4 fruit fly cellular contexts compared by ENCODE assay signal in the genomic region with DNA sequence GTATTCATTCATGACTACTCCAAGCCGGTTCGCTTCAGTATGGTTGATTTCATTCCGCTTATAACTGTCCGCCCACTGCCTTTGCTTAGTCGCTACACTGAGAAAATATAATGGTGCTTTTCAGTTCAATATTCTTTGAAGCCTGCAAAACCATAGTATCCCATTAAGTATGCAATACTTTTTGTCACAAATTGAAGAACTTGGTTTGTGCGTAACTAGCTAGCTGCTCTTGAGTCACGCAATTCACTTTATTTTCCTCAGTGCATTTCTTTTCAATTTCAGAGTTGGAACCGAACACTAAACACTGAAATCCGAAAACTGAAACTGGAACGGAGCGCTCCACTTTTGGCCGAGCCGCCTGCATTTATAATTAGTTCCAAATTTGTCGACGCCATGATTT.
TF ChIP-seq lines count a peak whose summit lies in the region.

No protein-coding gene starts in this region.

- peak; percentile 14 for TF ChIP-seq CTCF in whole organism, embryonic (GFP tag; optimal IDR thresholded peaks at IDR 0.05; lab: Kevin White, UChicago)

TF ChIP-seq in whole organism, embryonic, 481 proteins besides CTCF, POLR2A, EP300 and RAD21 (continues in another document):
- no peak for TF ChIP-seq CG17568 (GFP tag; optimal IDR thresholded peaks at IDR 0.05; lab: Kevin White, UChicago)
- TF ChIP-seq Antp (GFP tag; optimal IDR thresholded peaks at IDR 0.05; lab: Kevin White, UChicago), result peak; percentile 54
- TF ChIP-seq HLH4C (GFP tag; IDR thresholded peaks at IDR 0.05; lab: Robert Waterston, UW; ENCODE audit: partially characterized antibody), result no peak
- TF ChIP-seq pzg (GFP tag; optimal IDR thresholded peaks at IDR 0.05; lab: Kevin White, UChicago), result no peak
- peak; percentile 44 for TF ChIP-seq CG1602 (GFP tag; optimal IDR thresholded peaks at IDR 0.05; lab: Kevin White, UChicago)
- no peak for TF ChIP-seq sima (GFP tag; optimal IDR thresholded peaks at IDR 0.05; lab: Kevin White, UChicago)
- peak; percentile 12 to 40 for TF ChIP-seq chif (GFP tag; optimal IDR thresholded peaks at IDR 0.05; lab: Kevin White, UChicago)
- peak; percentile 48; the same call in 1 of the 2 replicates for TF ChIP-seq Xrp1 (GFP tag; IDR thresholded peaks at IDR 0.05; lab: Robert Waterston, UW)
- no peak for TF ChIP-seq fd64A (GFP tag; optimal IDR thresholded peaks at IDR 0.05; lab: Kevin White, UChicago)
- no peak for TF ChIP-seq hb (GFP tag; IDR thresholded peaks at IDR 0.05; lab: Robert Waterston, UW; ENCODE audit: partially characterized antibody)
- no peak for TF ChIP-seq rib (GFP tag; IDR thresholded peaks at IDR 0.05; lab: Robert Waterston, UW)
- peak; percentile 40 for TF ChIP-seq CG8944 (GFP tag; optimal IDR thresholded peaks at IDR 0.05; lab: Kevin White, UChicago)
- peak; percentile 65 for TF ChIP-seq CG9817 (tag; optimal IDR thresholded peaks at IDR 0.05; lab: Kevin White, UChicago)
- peak; percentile 52; the same call in 1 of the 2 replicates for TF ChIP-seq Rx (GFP tag; IDR thresholded peaks at IDR 0.05; lab: Robert Waterston, UW)
- TF ChIP-seq Doc2 (GFP tag; IDR thresholded peaks at IDR 0.05; lab: Robert Waterston, UW), result no peak
- TF ChIP-seq unpg (GFP tag; optimal IDR thresholded peaks at IDR 0.05; lab: Kevin White, UChicago), result peak; percentile 68
- no peak for TF ChIP-seq slou (GFP tag; optimal IDR thresholded peaks at IDR 0.05; lab: Kevin White, UChicago)
- TF ChIP-seq CG4282 (GFP tag; optimal IDR thresholded peaks at IDR 0.05; lab: Kevin White, UChicago), result no peak
- no peak for TF ChIP-seq CG14965 (GFP tag; optimal IDR thresholded peaks at IDR 0.05; lab: Kevin White, UChicago; ENCODE audit: borderline replicate concordance)
- peak; percentile 35; the same call in 1 of the 2 replicates for TF ChIP-seq wdn (GFP tag; IDR thresholded peaks at IDR 0.05; lab: Robert Waterston, UW)
- no peak for TF ChIP-seq mirr (GFP tag; optimal IDR thresholded peaks at IDR 0.05; lab: Kevin White, UChicago)

TF ChIP-seq in whole organism, prepupa, 60 proteins besides CTCF, POLR2A, EP300 and RAD21 (continues in another document):
- no peak for TF ChIP-seq Sox102F (GFP tag; optimal IDR thresholded peaks at IDR 0.05; lab: Kevin White, UChicago)
- no peak for TF ChIP-seq Smox (GFP tag; optimal IDR thresholded peaks at IDR 0.05; lab: Kevin White, UChicago)
- TF ChIP-seq fd59A (GFP tag; optimal IDR thresholded peaks at IDR 0.05; lab: Kevin White, UChicago), result no peak
- TF ChIP-seq CG10631 (GFP tag; optimal IDR thresholded peaks at IDR 0.05; lab: Kevin White, UChicago), result no peak
- peak; percentile 17 for TF ChIP-seq acj6 (GFP tag; optimal IDR thresholded peaks at IDR 0.05; lab: Kevin White, UChicago)
- no peak for TF ChIP-seq CG10669 (GFP tag; optimal IDR thresholded peaks at IDR 0.05; lab: Kevin White, UChicago)
- no peak for TF ChIP-seq Eip75B (GFP tag; optimal IDR thresholded peaks at IDR 0.05; lab: Kevin White, UChicago)
- TF ChIP-seq Gug (GFP tag; IDR thresholded peaks at IDR 0.05; lab: Robert Waterston, UW), result no peak; the same call in 1 of the 2 replicates
- no peak for TF ChIP-seq salr (GFP tag; optimal IDR thresholded peaks at IDR 0.05; lab: Kevin White, UChicago)
- TF ChIP-seq Sox14 (GFP tag; optimal IDR thresholded peaks at IDR 0.05; lab: Kevin White, UChicago), result no peak
- no peak for TF ChIP-seq CG9139 (GFP tag; optimal IDR thresholded peaks at IDR 0.05; lab: Kevin White, UChicago)
- peak; percentile 24 for TF ChIP-seq Met (GFP tag; optimal IDR thresholded peaks at IDR 0.05; lab: Kevin White, UChicago)
- TF ChIP-seq Hr38 (GFP tag; optimal IDR thresholded peaks at IDR 0.05; lab: Kevin White, UChicago), result no peak
- TF ChIP-seq svp (GFP tag; lab: Kevin White, UChicago), result peak; percentile 65
- no peak for TF ChIP-seq CG1621 (tag; optimal IDR thresholded peaks at IDR 0.05; lab: Kevin White, UChicago)
- TF ChIP-seq CG34406 (GFP tag; optimal IDR thresholded peaks at IDR 0.05; lab: Kevin White, UChicago), result no peak
- TF ChIP-seq Hr39 (GFP tag; optimal IDR thresholded peaks at IDR 0.05; lab: Kevin White, UChicago), result peak; percentile 35
- no peak for TF ChIP-seq Ets96B (tag; optimal IDR thresholded peaks at IDR 0.05; lab: Kevin White, UChicago)
- TF ChIP-seq eg (GFP tag; IDR thresholded peaks at IDR 0.05; lab: Robert Waterston, UW), result peak; percentile 77
- TF ChIP-seq Hr4 (GFP tag; optimal IDR thresholded peaks at IDR 0.05; lab: Kevin White, UChicago), result peak; percentile 67
- peak; percentile 14 for TF ChIP-seq esn (GFP tag; optimal IDR thresholded peaks at IDR 0.05; lab: Kevin White, UChicago)
- no peak for TF ChIP-seq CG11294 (GFP tag; IDR thresholded peaks at IDR 0.05; lab: Robert Waterston, UW)
- TF ChIP-seq fd85E (GFP tag; optimal IDR thresholded peaks at IDR 0.05; lab: Kevin White, UChicago), result no peak

TF ChIP-seq in whole organism, pupa, 21 proteins besides CTCF, POLR2A, EP300 and RAD21:
- peak; percentile 67 for TF ChIP-seq CG32121 (GFP tag; IDR thresholded peaks at IDR 0.05; lab: Robert Waterston, UW)
- TF ChIP-seq CG17806 (tag; optimal IDR thresholded peaks at IDR 0.05; lab: Kevin White, UChicago), result no peak
- TF ChIP-seq CG13204 (GFP tag; optimal IDR thresholded peaks at IDR 0.05; lab: Kevin White, UChicago), result no peak
- no peak for TF ChIP-seq rn (GFP tag; IDR thresholded peaks at IDR 0.05; lab: Robert Waterston, UW)
- TF ChIP-seq CG4496 (GFP tag; IDR thresholded peaks at IDR 0.05; lab: Robert Waterston, UW), result peak; percentile 64; the same call in 2 of the 3 replicates
- no peak for TF ChIP-seq CG14655 (GFP tag; optimal IDR thresholded peaks at IDR 0.05; lab: Kevin White, UChicago)
- no peak for TF ChIP-seq CG34367 (tag; optimal IDR thresholded peaks at IDR 0.05; lab: Kevin White, UChicago)
- peak; percentile 79 for TF ChIP-seq fd96Ca (GFP tag; IDR thresholded peaks at IDR 0.05; lab: Robert Waterston, UW)
- TF ChIP-seq CG9948 (tag; optimal IDR thresholded peaks at IDR 0.05; lab: Kevin White, UChicago), result no peak
- peak; percentile 2 for TF ChIP-seq CG8301 (tag; optimal IDR thresholded peaks at IDR 0.05; lab: Kevin White, UChicago)
- TF ChIP-seq gl (tag; optimal IDR thresholded peaks at IDR 0.05; lab: Kevin White, UChicago), result no peak
- no peak for TF ChIP-seq CG8159 (tag; optimal IDR thresholded peaks at IDR 0.05; lab: Kevin White, UChicago)
- TF ChIP-seq Pif1A (GFP tag; optimal IDR thresholded peaks at IDR 0.05; lab: Kevin White, UChicago), result peak; percentile 32
- peak; percentile 33; the same call in 1 of the 2 replicates for TF ChIP-seq CG12605 (GFP tag; IDR thresholded peaks at IDR 0.05; lab: Robert Waterston, UW)
- no peak for TF ChIP-seq Snoo (tag; optimal IDR thresholded peaks at IDR 0.05; lab: Kevin White, UChicago)

TF ChIP-seq in whole organism, wandering third instar larva, 38 proteins besides CTCF, POLR2A, EP300 and RAD21:
- TF ChIP-seq dsf (GFP tag; optimal IDR thresholded peaks at IDR 0.05; lab: Kevin White, UChicago; ENCODE audit: borderline replicate concordance), result no peak
- no peak for TF ChIP-seq Rel (GFP tag; optimal IDR thresholded peaks at IDR 0.05; lab: Kevin White, UChicago)
- no peak for TF ChIP-seq Rel (tag; optimal IDR thresholded peaks at IDR 0.05; lab: Kevin White, UChicago)
- no peak for TF ChIP-seq Myc (optimal IDR thresholded peaks at IDR 0.05; lab: Kevin White, UChicago)
- peak; percentile 4 for TF ChIP-seq fru (GFP tag; optimal IDR thresholded peaks at IDR 0.05; lab: Kevin White, UChicago)
- no peak for TF ChIP-seq usp (GFP tag; optimal IDR thresholded peaks at IDR 0.05; lab: Kevin White, UChicago)
- no peak for TF ChIP-seq brk (GFP tag; optimal IDR thresholded peaks at IDR 0.05; lab: Kevin White, UChicago)
- TF ChIP-seq Hr78 (GFP tag; optimal IDR thresholded peaks at IDR 0.05; lab: Kevin White, UChicago), result no peak
- no peak for TF ChIP-seq Hr83 (GFP tag; optimal IDR thresholded peaks at IDR 0.05; lab: Kevin White, UChicago; ENCODE audit: poor library complexity, severe bottlenecking)
- TF ChIP-seq dmrt93B (GFP tag; optimal IDR thresholded peaks at IDR 0.05; lab: Kevin White, UChicago), result no peak
- TF ChIP-seq Vsx2 (GFP tag; optimal IDR thresholded peaks at IDR 0.05; lab: Kevin White, UChicago; ENCODE audit: partially characterized antibody), result no peak
- no peak for TF ChIP-seq Jra (GFP tag; optimal IDR thresholded peaks at IDR 0.05; lab: Kevin White, UChicago)
- TF ChIP-seq br (GFP tag; optimal IDR thresholded peaks at IDR 0.05; lab: Kevin White, UChicago), result no peak
- peak in 1 of 2 experiments; percentile 22 for TF ChIP-seq foxo (GFP tag; optimal IDR thresholded peaks at IDR 0.05; lab: Kevin White, UChicago)
- TF ChIP-seq Dfd (GFP tag; optimal IDR thresholded peaks at IDR 0.05; lab: Kevin White, UChicago), result no peak
- TF ChIP-seq jim (GFP tag; optimal IDR thresholded peaks at IDR 0.05; lab: Kevin White, UChicago), result no peak
- peak; percentile 24 for TF ChIP-seq h (GFP tag; optimal IDR thresholded peaks at IDR 0.05; lab: Kevin White, UChicago)
- peak; percentile 7 for TF ChIP-seq ey (GFP tag; optimal IDR thresholded peaks at IDR 0.05; lab: Kevin White, UChicago)
- no peak for TF ChIP-seq tai (GFP tag; optimal IDR thresholded peaks at IDR 0.05; lab: Kevin White, UChicago)
- TF ChIP-seq sv (GFP tag; optimal IDR thresholded peaks at IDR 0.05; lab: Kevin White, UChicago), result no peak
- peak; percentile 36 for TF ChIP-seq HLH106 (tag; optimal IDR thresholded peaks at IDR 0.05; lab: Kevin White, UChicago)
